Worm (Caenorhabditis elegans) whole organism, young adult: ENCODE results near the gene slc-17.4.

Experiments
- B0336.3 ChIP-seq: fragments of 200-800 bp; sonication (Bioruptor generic); IDR thresholded peaks from 2 replicates; pipeline ENCODE4 v1.3.6; 2022; ENCODE audit warnings: missing genetic modification characterization, missing compliant biosample characterization
- C06A6.2 ChIP-seq: fragments of 200-800 bp; sonication (Bioruptor generic); conservative IDR thresholded peaks from 2 replicates; pipeline ENCODE4 v1.3.6; 2022; ENCODE audit warnings: missing genetic modification characterization, missing compliant biosample characterization
- F10E7.11 ChIP-seq: sonication (generic microtip); optimal IDR thresholded peaks from 2 replicates; lab custom pipeline; 2017; ENCODE audit warnings: mild to moderate bottlenecking, missing genetic modification characterization, moderate library complexity, missing compliant biosample characterization
- F22D6.2 ChIP-seq: sonication (generic microtip); optimal IDR thresholded peaks from 2 replicates; lab custom pipeline; 2016; ENCODE audit warnings: mild to moderate bottlenecking, missing genetic modification characterization, missing compliant biosample characterization
- F33H1.4 ChIP-seq: fragments of 200-800 bp; sonication (Bioruptor generic); IDR thresholded peaks from 2 replicates; pipeline ENCODE4 v1.3.6; 2022; ENCODE audit warnings: missing genetic modification reagents, missing genetic modification characterization, missing compliant biosample characterization
- F37B4.10 ChIP-seq: fragments of 200-800 bp; sonication (Bioruptor generic); IDR thresholded peaks from 2 replicates; pipeline ENCODE4 v1.3.6; 2022; ENCODE audit warnings: missing genetic modification characterization, missing compliant biosample characterization
- F39B2.1 ChIP-seq: fragments of 200-800 bp; sonication (Bioruptor generic); IDR thresholded peaks from 2 replicates; pipeline ENCODE4 v1.3.6; 2022; ENCODE audit warnings: missing genetic modification reagents, missing genetic modification characterization, missing compliant biosample characterization
- F49E8.2 ChIP-seq: sonication (generic microtip); optimal IDR thresholded peaks from 3 replicates; lab custom pipeline; 2017; ENCODE audit warnings: missing genetic modification characterization, mild to moderate bottlenecking, missing compliant biosample characterization, antibody characterized with exemption, moderate library complexity; ENCODE audit not compliant: insufficient read depth
- F52B5.7 ChIP-seq: sonication (generic microtip); optimal IDR thresholded peaks from 2 replicates; lab custom pipeline; 2016; ENCODE audit warnings: mild to moderate bottlenecking, missing genetic modification characterization, missing compliant biosample characterization
- F57A8.1 ChIP-seq: fragments of 200-800 bp; sonication (Bioruptor generic); optimal IDR thresholded peaks from 2 replicates; lab custom pipeline; 2018; ENCODE audit warnings: mild to moderate bottlenecking, missing genetic modification characterization, moderate library complexity, missing compliant biosample characterization
- K11D2.4 ChIP-seq: fragments of 200-800 bp; sonication (Bioruptor generic); IDR thresholded peaks from 2 replicates; pipeline ENCODE4 v1.3.6; 2022; ENCODE audit warnings: missing genetic modification reagents, missing genetic modification characterization, missing compliant biosample characterization
- K12H6.12 ChIP-seq: fragments of 200-800 bp; sonication (Bioruptor generic); optimal IDR thresholded peaks from 2 replicates; lab custom pipeline; 2018; ENCODE audit warnings: mild to moderate bottlenecking, missing genetic modification characterization, missing compliant biosample characterization
- T07F8.4 ChIP-seq: sonication (generic microtip); optimal IDR thresholded peaks from 2 replicates; lab custom pipeline; 2016; ENCODE audit warnings: mild to moderate bottlenecking, missing genetic modification characterization, moderate library complexity, missing compliant biosample characterization
- T26A5.8 ChIP-seq: sonication (generic microtip); optimal IDR thresholded peaks from 2 replicates; lab custom pipeline; 2016; ENCODE audit warnings: missing genetic modification characterization, missing compliant biosample characterization
- Y56A3A.18 ChIP-seq: fragments of 200-800 bp; sonication (Bioruptor generic); IDR thresholded peaks from 2 replicates; pipeline ENCODE4 v1.3.6; 2022; ENCODE audit warnings: missing genetic modification reagents, missing genetic modification characterization, missing compliant biosample characterization
- Y95B8A.8 ChIP-seq: fragments of 200-800 bp; sonication (Bioruptor generic); IDR thresholded peaks from 2 replicates; pipeline ENCODE4 v1.3.6; 2022; ENCODE audit warnings: missing genetic modification reagents, missing genetic modification characterization, missing compliant biosample characterization
- ama-1 ChIP-seq, 3 experiments: fragments of 150-350 bp in 1 of 3; sonication (generic microtip) in 2 of 3; optimal IDR thresholded peaks; 2 replicates each; lab custom pipeline; 2014 to 2018; ENCODE audit warnings: missing biosample characterization in 2 of 3, missing genetic modification characterization in 2 of 3, missing genetic modification reagents in 2 of 3
- aptf-2 ChIP-seq: fragments of 200-800 bp; sonication (Bioruptor generic); conservative IDR thresholded peaks from 2 replicates; pipeline ENCODE4 v1.3.6; 2022; ENCODE audit warnings: missing genetic modification reagents, missing genetic modification characterization, missing compliant biosample characterization
- atf-7 ChIP-seq: sonication (generic microtip); optimal IDR thresholded peaks from 2 replicates; lab custom pipeline; 2017; ENCODE audit warnings: mild to moderate bottlenecking, missing genetic modification characterization, missing compliant biosample characterization
- bed-2 ChIP-seq: fragments of 200-800 bp; sonication (Bioruptor generic); IDR thresholded peaks from 2 replicates; pipeline ENCODE4 v1.3.6; 2022; ENCODE audit warnings: missing genetic modification reagents, missing genetic modification characterization, missing compliant biosample characterization
- ccch-3 ChIP-seq: fragments of 200-800 bp; sonication (Bioruptor generic); optimal IDR thresholded peaks from 2 replicates; lab custom pipeline; 2018; ENCODE audit warnings: mild to moderate bottlenecking, missing genetic modification characterization, missing compliant biosample characterization
- ceh-100 ChIP-seq: fragments of 200-800 bp; sonication (Bioruptor generic); IDR thresholded peaks from 2 replicates; pipeline ENCODE4 v1.3.6; 2022; ENCODE audit warnings: missing genetic modification reagents, missing genetic modification characterization, missing compliant biosample characterization
- ceh-79 ChIP-seq: sonication (generic microtip); optimal IDR thresholded peaks from 2 replicates; lab custom pipeline; 2017; ENCODE audit warnings: mild to moderate bottlenecking, missing genetic modification characterization, missing compliant biosample characterization
- dpl-1 ChIP-seq: fragments of 150-350 bp; optimal IDR thresholded peaks from 2 replicates; lab custom pipeline; 2014; ENCODE audit warnings: missing biosample characterization, missing genetic modification reagents, missing genetic modification characterization
- egl-18 ChIP-seq: fragments of 200-800 bp; sonication (Bioruptor generic); IDR thresholded peaks from 2 replicates; pipeline ENCODE4 v1.3.6; 2022; ENCODE audit warnings: missing genetic modification reagents, missing genetic modification characterization, missing compliant biosample characterization
- fkh-3 ChIP-seq: sonication (generic microtip); optimal IDR thresholded peaks from 2 replicates; lab custom pipeline; 2016; ENCODE audit warnings: mild to moderate bottlenecking, missing genetic modification characterization, missing compliant biosample characterization
- him-1 ChIP-seq: sonication (generic microtip); optimal IDR thresholded peaks from 2 replicates; lab custom pipeline; 2016; ENCODE audit warnings: missing genotype, missing genetic modification reagents, missing genetic modification characterization, missing compliant biosample characterization
- hmg-1.2 ChIP-seq: fragments of 200-800 bp; sonication (Bioruptor generic); IDR thresholded peaks from 2 replicates; pipeline ENCODE4 v1.3.6; 2022; ENCODE audit warnings: missing genetic modification reagents, missing genetic modification characterization, missing compliant biosample characterization
- lin-40 ChIP-seq: sonication (generic microtip); optimal IDR thresholded peaks from 2 replicates; lab custom pipeline; 2016; ENCODE audit warnings: missing genetic modification characterization, mild to moderate bottlenecking, missing compliant biosample characterization, missing genotype, missing genetic modification reagents
- lir-1 ChIP-seq: fragments of 200-800 bp; sonication (Bioruptor generic); conservative IDR thresholded peaks from 2 replicates; pipeline ENCODE4 v1.3.6; 2022; ENCODE audit warnings: missing genetic modification reagents, missing genetic modification characterization, missing compliant biosample characterization
- lsy-27 ChIP-seq: sonication (generic microtip); optimal IDR thresholded peaks from 2 replicates; lab custom pipeline; 2017; ENCODE audit warnings: missing genetic modification characterization, mild to moderate bottlenecking, missing compliant biosample characterization, antibody characterized with exemption, missing genotype, borderline replicate concordance; ENCODE audit not compliant: insufficient read depth
- madf-3 ChIP-seq: fragments of 200-800 bp; sonication (Bioruptor generic); IDR thresholded peaks from 2 replicates; pipeline ENCODE4 v1.3.6; 2022; ENCODE audit warnings: missing genetic modification reagents, missing genetic modification characterization, missing compliant biosample characterization
- mes-4 ChIP-seq: sonication (generic microtip); optimal IDR thresholded peaks from 2 replicates; lab custom pipeline; 2016; ENCODE audit warnings: missing genotype, missing genetic modification characterization, missing compliant biosample characterization
- mxl-1 ChIP-seq: sonication (generic microtip); optimal IDR thresholded peaks from 2 replicates; lab custom pipeline; 2016; ENCODE audit warnings: missing genetic modification characterization, missing compliant biosample characterization
- nfya-1 ChIP-seq: sonication (generic microtip); optimal IDR thresholded peaks from 2 replicates; lab custom pipeline; 2017; ENCODE audit warnings: antibody characterized with exemption, missing compliant biosample characterization, missing genetic modification characterization, borderline replicate concordance; ENCODE audit not compliant: insufficient read depth
- nfyb-1 ChIP-seq: fragments of 200-800 bp; sonication (Bioruptor generic); IDR thresholded peaks from 2 replicates; pipeline ENCODE4 v1.3.6; 2022; ENCODE audit warnings: missing genetic modification reagents, missing genetic modification characterization, missing compliant biosample characterization
- nhr-120 ChIP-seq: fragments of 200-800 bp; sonication (Bioruptor generic); IDR thresholded peaks from 2 replicates; pipeline ENCODE4 v1.3.6; 2022; ENCODE audit warnings: missing genetic modification characterization, missing compliant biosample characterization
- nhr-90 ChIP-seq: sonication (generic microtip); optimal IDR thresholded peaks from 2 replicates; lab custom pipeline; 2016; ENCODE audit warnings: missing genotype, mild to moderate bottlenecking, missing genetic modification characterization, missing compliant biosample characterization
- pbrm-1 ChIP-seq: fragments of 200-800 bp; sonication (Bioruptor generic); IDR thresholded peaks from 2 replicates; pipeline ENCODE4 v1.3.6; 2022; ENCODE audit warnings: missing genetic modification reagents, missing genetic modification characterization, missing compliant biosample characterization
- rcor-1 ChIP-seq: fragments of 200-800 bp; sonication (Bioruptor generic); IDR thresholded peaks from 2 replicates; pipeline ENCODE4 v1.3.6; 2022; ENCODE audit warnings: missing genetic modification reagents, missing genetic modification characterization, missing compliant biosample characterization
- rec-8 ChIP-seq, 2 experiments: sonication (generic microtip); optimal IDR thresholded peaks; 2 replicates each; lab custom pipeline; 2016; ENCODE audit warnings: mild to moderate bottlenecking in 2 of 2, missing genetic modification characterization in 2 of 2, missing genetic modification reagents in 2 of 2, missing genotype in 2 of 2, missing biosample characterization in 1 of 2, missing compliant biosample characterization in 1 of 2, moderate library complexity in 1 of 2
- repo-1 ChIP-seq: sonication (generic microtip); optimal IDR thresholded peaks from 2 replicates; lab custom pipeline; 2017; ENCODE audit warnings: mild to moderate bottlenecking, missing genetic modification characterization, missing compliant biosample characterization
- snpc-1.3 ChIP-seq: sonication (generic microtip); optimal IDR thresholded peaks from 2 replicates; lab custom pipeline; 2017; ENCODE audit warnings: missing genetic modification characterization, mild to moderate bottlenecking, missing compliant biosample characterization, antibody characterized with exemption, moderate library complexity, missing genotype, missing genetic modification reagents; ENCODE audit not compliant: insufficient read depth
- snpc-3.4 ChIP-seq: sonication (generic microtip); optimal IDR thresholded peaks from 2 replicates; lab custom pipeline; 2017; ENCODE audit warnings: missing genetic modification characterization, mild to moderate bottlenecking, missing compliant biosample characterization, antibody characterized with exemption, moderate library complexity, missing genotype, missing genetic modification reagents
- tbp1 ChIP-seq: fragments of 200-800 bp; sonication (Bioruptor generic); optimal IDR thresholded peaks from 2 replicates; lab custom pipeline; 2018; ENCODE audit warnings: mild to moderate bottlenecking, missing genetic modification characterization, missing compliant biosample characterization
- zfh-2 ChIP-seq: fragments of 200-800 bp; sonication (Bioruptor generic); conservative IDR thresholded peaks from 2 replicates; pipeline ENCODE4 v1.3.6; 2022; ENCODE audit warnings: missing genetic modification reagents, missing genetic modification characterization, missing compliant biosample characterization
- zim-3 ChIP-seq: sonication (generic microtip); optimal IDR thresholded peaks from 2 replicates; lab custom pipeline; 2017; ENCODE audit warnings: mild to moderate bottlenecking, missing genetic modification characterization, moderate library complexity, missing compliant biosample characterization
- ztf-6 ChIP-seq: fragments of 200-800 bp; sonication (Bioruptor generic); IDR thresholded peaks from 2 replicates; pipeline ENCODE4 v1.3.6; 2022; ENCODE audit warnings: missing genetic modification reagents, missing genetic modification characterization, missing compliant biosample characterization

The slc-17.4 gene

DNA sequence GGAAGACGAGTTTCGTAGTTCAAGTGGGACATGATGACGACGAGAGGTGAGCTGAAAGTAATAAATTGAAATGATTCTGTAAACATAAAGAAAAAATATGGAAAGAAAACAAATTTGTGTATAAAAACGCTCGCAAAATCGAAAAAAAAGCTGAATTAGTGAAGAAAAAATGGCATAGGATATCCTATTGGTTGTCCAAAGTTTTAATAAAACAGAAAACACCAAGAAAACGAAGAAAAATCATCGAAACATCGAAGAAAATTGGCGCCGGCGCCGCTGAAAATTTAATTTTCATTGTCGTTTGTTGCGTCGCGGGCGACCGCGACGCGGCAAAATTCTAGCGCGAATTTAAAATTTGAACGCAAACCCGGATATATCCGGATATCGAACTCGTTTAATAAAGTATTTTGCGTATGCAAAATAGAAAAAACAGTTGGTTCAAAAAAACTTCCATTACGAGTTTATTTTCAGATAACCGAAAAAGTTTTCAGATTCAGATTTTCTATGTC is 17.9 kb downstream of the slc-17.4 start, which contains the start of gene gln-5 (continued):
- TF ChIP-seq F39B2.1 (no peak), atf-7 (tag; lab: Kevin White, UChicago) (no peak), T26A5.8 (tag; lab: Kevin White, UChicago) (no peak), F37B4.10 (no peak), lsy-27 (no peak), F57A8.1 (GFP tag; lab: Kevin White, UChicago) (no peak), F33H1.4 (peak; percentile 74), mxl-1 (tag; lab: Kevin White, UChicago) (no peak), F49E8.2 (tag; lab: Kevin White, UChicago) (peak; percentile 48), nhr-120 (GFP tag; lab: Robert Waterston, UW) (no peak), lir-1 (no peak; the same call in 1 of the 2 replicates), bed-2 (GFP tag; lab: Robert Waterston, UW) (no peak), him-1 (tag; lab: Kevin White, UChicago) (no peak), T07F8.4 (no peak), mes-4 (tag; lab: Kevin White, UChicago) (no peak), ccch-3 (GFP tag; lab: Kevin White, UChicago) (no peak), F52B5.7 (tag; lab: Kevin White, UChicago) (no peak), ztf-6 (GFP tag; lab: Robert Waterston, UW) (no peak), ceh-79 (tag; lab: Kevin White, UChicago) (no peak), F10E7.11 (no peak), ceh-100 (GFP tag; lab: Robert Waterston, UW) (peak; percentile 51; the same call in 1 of the 2 replicates), hmg-1.2 (GFP tag; lab: Robert Waterston, UW) (peak; percentile 52; the same call in 1 of the 2 replicates), dpl-1 (GFP tag; lab: Kevin White, UChicago) (peak; percentile 90), nhr-90 (no peak), tbp1 (GFP tag; lab: Kevin White, UChicago) (peak; percentile 42), pbrm-1 (GFP tag; lab: Robert Waterston, UW) (no peak), nfya-1 (no peak), F22D6.2 (no peak), egl-18 (no peak), rcor-1 (GFP tag; lab: Robert Waterston, UW) (peak; percentile 77), rec-8 (tag; optimal IDR thresholded peaks at IDR 0.05; lab: Kevin White, UChicago) (no peak), Y95B8A.8 (GFP tag; lab: Robert Waterston, UW) (0 out of 2 replicates have a peak, but pooled peaks have one; percentile 66), ama-1 (optimal IDR thresholded peaks at IDR 0.05; lab: Kevin White, UChicago) (no peak), ama-1 (GFP tag; optimal IDR thresholded peaks at IDR 0.05; lab: Kevin White, UChicago) (no peak), nfyb-1 (GFP tag; lab: Robert Waterston, UW) (peak; percentile 27; the same call in 1 of the 2 replicates), B0336.3 (peak; percentile 37; the same call in 1 of the 2 replicates), Y56A3A.18 (GFP tag; lab: Robert Waterston, UW) (no peak), lin-40 (tag; lab: Kevin White, UChicago) (no peak), zfh-2 (GFP tag; lab: Robert Waterston, UW) (no peak), C06A6.2 (no peak), aptf-2 (GFP tag; lab: Robert Waterston, UW) (no peak), madf-3 (GFP tag; lab: Robert Waterston, UW) (peak; percentile 96), snpc-3.4 (tag; lab: Kevin White, UChicago) (peak; percentile 82), zim-3 (tag; lab: Kevin White, UChicago) (no peak), K12H6.12 (tag; lab: Kevin White, UChicago) (no peak), snpc-1.3 (peak; percentile 41), fkh-3 (no peak), K11D2.4 (GFP tag; lab: Robert Waterston, UW) (no peak), repo-1 (tag; lab: Kevin White, UChicago) (no peak)
